Worm (Caenorhabditis elegans): ENCODE data around the gene R10F2.4.
A peak's percentile ranks its signal among the peaks of the same experiment; 100 is the strongest.

Gene R10F2.4

DNA sequence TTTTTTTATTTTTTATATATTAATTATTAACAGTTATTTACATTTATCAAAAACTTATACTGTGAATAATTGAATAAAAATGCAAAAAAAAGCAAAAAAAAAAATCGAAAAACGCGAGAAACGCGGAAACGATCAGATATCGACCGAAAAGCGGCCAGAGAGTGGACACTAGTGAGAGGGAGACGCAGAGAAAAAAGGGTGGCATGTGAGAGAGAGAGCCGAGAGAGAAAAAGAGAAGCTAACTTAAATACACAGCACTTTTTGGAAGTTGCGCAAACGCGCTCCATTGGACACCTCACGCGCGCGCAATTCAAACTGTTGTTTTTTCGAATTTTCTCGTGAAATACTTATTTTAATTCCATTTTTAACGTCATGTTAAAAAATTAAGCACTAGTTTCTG lies 43.5 kb upstream of the R10F2.4 start (continued):
- TF ChIP-seq die-1 (tag; optimal IDR thresholded peaks at IDR 0.05) (no peak), F33H1.4 (GFP tag; IDR thresholded peaks at IDR 0.05) (peak; percentile 35), bed-2 (GFP tag; IDR thresholded peaks at IDR 0.05) (no peak), Y53G8AR.9 (GFP tag; conservative IDR thresholded peaks at IDR 0.05) (no peak), rpc-1 (optimal IDR thresholded peaks at IDR 0.05) (no peak), rpc-1 (tag; optimal IDR thresholded peaks at IDR 0.05) (no peak), sdz-38 (tag; optimal IDR thresholded peaks at IDR 0.05) (no peak), ceh-27 (GFP tag; optimal IDR thresholded peaks at IDR 0.05) (peak; percentile 42), Y95B8A.8 (GFP tag; IDR thresholded peaks at IDR 0.05) (no peak), ztf-3 (GFP tag; optimal IDR thresholded peaks at IDR 0.05) (no peak), T07F8.4 (tag; optimal IDR thresholded peaks at IDR 0.05) (no peak), madf-10 (tag; optimal IDR thresholded peaks at IDR 0.05) (peak; percentile 4), lsl-1 (GFP tag; optimal IDR thresholded peaks at IDR 0.05) (peak; percentile 19), lin-26 (GFP tag; IDR thresholded peaks at IDR 0.05) (no peak), madf-3 (GFP tag; IDR thresholded peaks at IDR 0.05) (no peak), T26A5.8 (tag; optimal IDR thresholded peaks at IDR 0.05) (no peak), cebp-2 (GFP tag; IDR thresholded peaks at IDR 0.05) (no peak), F39B2.1 (GFP tag; IDR thresholded peaks at IDR 0.05) (no peak), aptf-2 (GFP tag; conservative IDR thresholded peaks at IDR 0.05) (no peak), B0261.1 (tag; optimal IDR thresholded peaks at IDR 0.05) (no peak), fkh-3 (tag; optimal IDR thresholded peaks at IDR 0.05) (no peak), ets-4 (GFP tag; optimal IDR thresholded peaks at IDR 0.05) (no peak), atf-7 (tag; optimal IDR thresholded peaks at IDR 0.05) (no peak), ZK185.1 (tag; optimal IDR thresholded peaks at IDR 0.05; ENCODE audit: poor library complexity, severe bottlenecking) (no peak), ztf-26 (tag; optimal IDR thresholded peaks at IDR 0.05) (peak; percentile 32), C17E4.6 (GFP tag; IDR thresholded peaks at IDR 0.05) (no peak), mxl-1 (tag; optimal IDR thresholded peaks at IDR 0.05) (no peak), madf-8 (GFP tag; conservative IDR thresholded peaks at IDR 0.05) (no peak), K12H6.12 (tag; optimal IDR thresholded peaks at IDR 0.05) (peak; percentile 10), rec-8 (tag; optimal IDR thresholded peaks at IDR 0.05) (no peak), unc-62 (GFP tag; optimal IDR thresholded peaks at IDR 0.05) (no peak), somi-1 (GFP tag; optimal IDR thresholded peaks at IDR 0.05) (no peak), ztf-22 (GFP tag; optimal IDR thresholded peaks at IDR 0.05) (no peak), B0019.2 (GFP tag; conservative IDR thresholded peaks at IDR 0.05) (no peak), dpl-1 (GFP tag; optimal IDR thresholded peaks at IDR 0.05) (peak; percentile 20), snpc-4 (GFP tag; optimal IDR thresholded peaks at IDR 0.05) (no peak), snpc-4 (tag; optimal IDR thresholded peaks at IDR 0.05) (no peak), B0336.3 (GFP tag; IDR thresholded peaks at IDR 0.05) (no peak), lsy-27 (tag; optimal IDR thresholded peaks at IDR 0.05; ENCODE audit: borderline replicate concordance, insufficient read depth) (no peak), ztf-28 (GFP tag; IDR thresholded peaks at IDR 0.05) (no peak), C06A6.2 (GFP tag; conservative IDR thresholded peaks at IDR 0.05) (peak; percentile 56; the same call in 1 of the 2 replicates), ama-1 (optimal IDR thresholded peaks at IDR 0.05) (no peak), ama-1 (GFP tag; optimal IDR thresholded peaks at IDR 0.05) (no peak), aptf-3 (GFP tag; IDR thresholded peaks at IDR 0.05) (no peak), sea-2 (GFP tag; IDR thresholded peaks at IDR 0.05) (no peak), hlh-26 (GFP tag; conservative IDR thresholded peaks at IDR 0.05) (no peak), lin-54 (GFP tag; optimal IDR thresholded peaks at IDR 0.05) (peak; percentile 81), hrde-1 (tag; optimal IDR thresholded peaks at IDR 0.05; ENCODE audit: borderline replicate concordance) (no peak), ztf-6 (GFP tag; IDR thresholded peaks at IDR 0.05) (no peak), egl-44 (GFP tag; IDR thresholded peaks at IDR 0.05) (peak; percentile 37; the same call in 1 of the 2 replicates), xnd-1 (tag; optimal IDR thresholded peaks at IDR 0.05) (no peak)
